Worm (Caenorhabditis elegans): ENCODE results near the gene fbxa-56.

DNA sequence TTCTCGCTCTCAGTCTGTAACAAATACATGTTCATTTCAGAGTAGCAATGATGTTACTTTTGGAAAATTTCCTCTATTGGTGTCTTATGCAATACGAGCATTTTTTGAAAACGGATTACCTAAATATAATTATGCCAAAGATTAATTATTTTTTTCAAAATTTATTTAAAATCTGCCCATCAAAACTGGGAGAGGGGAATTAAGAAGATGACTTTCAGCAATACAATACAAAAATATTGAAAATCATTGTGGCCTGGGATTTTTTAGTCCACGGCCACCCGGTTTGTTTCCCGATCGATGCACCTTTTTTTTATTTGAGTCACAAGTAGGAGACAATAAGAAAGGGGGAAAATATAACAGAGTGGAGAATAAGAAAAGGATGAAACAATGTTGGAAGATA is at the start of gene fbxa-56:
- TF ChIP-seq Y5F2A.4 (GFP tag; optimal IDR thresholded peaks at IDR 0.05) (no peak), unc-62 (GFP tag; optimal IDR thresholded peaks at IDR 0.05 in 1 of 2) (no peak), unc-62 (tag; optimal IDR thresholded peaks at IDR 0.05) (no peak), mes-2 (tag; optimal IDR thresholded peaks at IDR 0.05; ENCODE audit: poor library complexity, severe bottlenecking) (no peak), ztf-11 (tag; optimal IDR thresholded peaks at IDR 0.05) (no peak), nhr-28 (tag; optimal IDR thresholded peaks at IDR 0.05) (no peak), mep-1 (tag; optimal IDR thresholded peaks at IDR 0.05) (no peak), lir-3 (tag; optimal IDR thresholded peaks at IDR 0.05) (no peak), hif-1 (tag; optimal IDR thresholded peaks at IDR 0.05) (no peak), egl-27 (tag; optimal IDR thresholded peaks at IDR 0.05) (no peak), pha-4 (GFP tag; IDR thresholded peaks at IDR 0.05) (no peak), pha-4 (tag; optimal IDR thresholded peaks at IDR 0.05) (no peak), snpc-4 (tag; optimal IDR thresholded peaks at IDR 0.05) (no peak), dmd-9 (GFP tag; IDR thresholded peaks at IDR 0.05) (no peak)

Measured in whole organism, L4 larva.